Worm (Caenorhabditis elegans) whole organism, L4/young adult: ENCODE data around the gene mog-5.

Experiments used
- W03F9.2 ChIP-seq: fragments of 150-350 bp; optimal IDR thresholded peaks from 2 replicates; lab custom pipeline; 2014; ENCODE audit warnings: missing biosample characterization, missing genetic modification characterization
- dao-5 ChIP-seq: sonication (generic microtip); optimal IDR thresholded peaks from 2 replicates; lab custom pipeline; 2016; ENCODE audit warnings: missing genotype, missing genetic modification characterization, moderate library complexity, missing compliant biosample characterization
- him-1 ChIP-seq: sonication (generic microtip); optimal IDR thresholded peaks from 2 replicates; lab custom pipeline; 2016; ENCODE audit warnings: missing genotype, missing genetic modification reagents, missing genetic modification characterization, missing compliant biosample characterization

DNA sequence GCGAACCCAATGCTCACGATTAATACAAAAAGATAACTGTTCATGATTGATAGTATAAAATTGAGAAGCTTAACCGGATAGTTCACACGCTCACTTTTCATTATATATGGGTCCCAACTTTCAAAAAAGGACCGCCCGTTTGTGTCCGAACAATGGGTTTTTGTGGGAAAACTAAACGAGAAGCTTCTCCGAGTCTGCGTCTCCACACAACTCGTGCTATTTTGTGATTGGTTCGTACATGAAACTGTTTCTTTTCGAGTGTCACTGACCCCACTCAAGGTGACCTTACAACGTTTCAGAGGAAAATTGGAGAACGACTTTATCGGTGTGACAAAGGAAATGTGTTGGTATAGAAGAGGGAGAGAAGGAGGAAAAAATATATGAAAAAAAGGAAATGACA is 37.5 kb downstream of the mog-5 start, which contains the start of gene dct-5:
- no peak for TF ChIP-seq dao-5 (tag; lab: Kevin White, UChicago)
- no peak for TF ChIP-seq him-1
- no peak for TF ChIP-seq W03F9.2 (tag; lab: Kevin White, UChicago)
